Fruit fly (Drosophila melanogaster) whole organism, embryonic: Measurements from ENCODE around the gene CG5828.
A peak's percentile ranks its signal among the peaks of the same experiment; 100 is the strongest.

ENCODE experiments used
- Antp ChIP-seq: fragments of 200-800 bp; sonication (Bioruptor generic); optimal IDR thresholded peaks from 3 replicates; lab custom pipeline; 2016; ENCODE audit warnings: missing biosample characterization, missing genetic modification characterization
- Bdp1 ChIP-seq: fragments of 200-800 bp; sonication (Bioruptor generic); optimal IDR thresholded peaks from 3 replicates; lab custom pipeline; 2016; ENCODE audit warnings: missing biosample characterization, missing genetic modification characterization
- CG10462 ChIP-seq: fragments of 200-800 bp; sonication (Bioruptor generic); optimal IDR thresholded peaks from 2 replicates; lab custom pipeline; 2016; ENCODE audit warnings: missing biosample characterization, missing genetic modification characterization
- CG11723 ChIP-seq: fragments of 200-800 bp; sonication (Bioruptor generic); optimal IDR thresholded peaks from 2 replicates; lab custom pipeline; 2017; ENCODE audit warnings: missing biosample characterization, mild to moderate bottlenecking, missing genetic modification characterization
- CG12104 ChIP-seq: fragments of 200-800 bp; sonication (Bioruptor generic); optimal IDR thresholded peaks from 3 replicates; lab custom pipeline; 2016; ENCODE audit warnings: missing biosample characterization, missing genetic modification characterization
- CG1233 ChIP-seq: fragments of 200-800 bp; sonication (Bioruptor generic); optimal IDR thresholded peaks from 4 replicates; lab custom pipeline; 2018; ENCODE audit warnings: missing biosample characterization, mild to moderate bottlenecking, missing genetic modification characterization
- CG13123 ChIP-seq: fragments of 200-800 bp; sonication (Bioruptor generic); optimal IDR thresholded peaks from 2 replicates; lab custom pipeline; 2016; ENCODE audit warnings: missing biosample characterization, missing genetic modification characterization
- CG14014 ChIP-seq: fragments of 200-800 bp; sonication (Bioruptor generic); IDR thresholded peaks from 2 replicates; pipeline ENCODE4 v1.3.6; 2022; ENCODE audit warnings: missing biosample characterization, missing genetic modification characterization
- CG14860 ChIP-seq: fragments of 200-800 bp; sonication (Bioruptor generic); IDR thresholded peaks from 3 replicates; pipeline ENCODE4 v1.3.6; 2022; ENCODE audit warnings: missing biosample characterization, missing genetic modification characterization; ENCODE audit not compliant: partially characterized antibody
- CG18619 ChIP-seq: fragments of 200-800 bp; sonication (Bioruptor generic); optimal IDR thresholded peaks from 3 replicates; lab custom pipeline; 2017; ENCODE audit warnings: missing biosample characterization, mild to moderate bottlenecking, missing genetic modification characterization
- CG2116 ChIP-seq: fragments of 200-800 bp; sonication (Bioruptor generic); optimal IDR thresholded peaks from 3 replicates; lab custom pipeline; 2018; ENCODE audit warnings: missing biosample characterization, mild to moderate bottlenecking, missing genetic modification characterization
- CG31365 ChIP-seq: fragments of 200-800 bp; sonication (Bioruptor generic); optimal IDR thresholded peaks from 2 replicates; lab custom pipeline; 2018; ENCODE audit warnings: missing biosample characterization, mild to moderate bottlenecking, missing genetic modification characterization
- CG31441 ChIP-seq: fragments of 200-800 bp; sonication (Bioruptor generic); IDR thresholded peaks from 2 replicates; pipeline ENCODE4 v1.3.6; 2022; ENCODE audit warnings: missing biosample characterization, missing genetic modification characterization
- CG32767 ChIP-seq: fragments of 200-800 bp; sonication (Bioruptor generic); IDR thresholded peaks from 2 replicates; pipeline ENCODE4 v1.3.6; 2022; ENCODE audit warnings: missing biosample characterization, missing genetic modification characterization
- CG6813 ChIP-seq: fragments of 200-800 bp; sonication (Bioruptor generic); optimal IDR thresholded peaks from 2 replicates; lab custom pipeline; 2017; ENCODE audit warnings: missing biosample characterization, missing genetic modification characterization, mild to moderate bottlenecking, moderate library complexity, missing genetic modification reagents
- CG8924 ChIP-seq: fragments of 200-800 bp; optimal IDR thresholded peaks from 3 replicates; lab custom pipeline; 2019; ENCODE audit warnings: missing biosample characterization, mild to moderate bottlenecking, missing genetic modification characterization, moderate library complexity
- CG9609 ChIP-seq: fragments of 200-800 bp; sonication (Bioruptor generic); optimal IDR thresholded peaks from 3 replicates; lab custom pipeline; 2016; ENCODE audit warnings: missing biosample characterization, missing genetic modification characterization
- CG9727 ChIP-seq: fragments of 200-800 bp; sonication (Bioruptor generic); optimal IDR thresholded peaks from 3 replicates; lab custom pipeline; 2017; ENCODE audit warnings: missing biosample characterization, mild to moderate bottlenecking, missing genetic modification characterization
- Eip74EF ChIP-seq, 2 experiments: fragments of 200-800 bp in 1 of 2; fragments of >200 bp in 1 of 2; sonication (Bioruptor generic) in 1 of 2; optimal IDR thresholded peaks; 2 replicates each; lab custom pipeline; 2017 to 2019; ENCODE audit warnings: missing biosample characterization in 2 of 2, missing genetic modification characterization in 2 of 2, mild to moderate bottlenecking in 1 of 2, moderate library complexity in 1 of 2
- Fer2 ChIP-seq: fragments of 200-800 bp; sonication (Bioruptor generic); optimal IDR thresholded peaks from 2 replicates; lab custom pipeline; 2018; ENCODE audit warnings: missing biosample characterization, mild to moderate bottlenecking, missing genetic modification characterization, moderate library complexity
- H15 ChIP-seq: fragments of 200-800 bp; sonication (Bioruptor generic); IDR thresholded peaks from 3 replicates; pipeline ENCODE4 v1.3.6; 2022; ENCODE audit warnings: missing biosample characterization, missing genetic modification characterization
- HLH4C ChIP-seq: fragments of 200-800 bp; sonication (Bioruptor generic); IDR thresholded peaks from 3 replicates; pipeline ENCODE4 v1.3.6; 2022; ENCODE audit warnings: missing biosample characterization, missing genetic modification characterization; ENCODE audit not compliant: partially characterized antibody
- NFAT ChIP-seq: fragments of 200-800 bp; sonication (Bioruptor generic); IDR thresholded peaks from 2 replicates; pipeline ENCODE4 v1.3.6; 2022; ENCODE audit warnings: missing biosample characterization, missing genetic modification characterization
- NK7.1 ChIP-seq: fragments of 200-800 bp; sonication (Bioruptor generic); optimal IDR thresholded peaks from 3 replicates; lab custom pipeline; 2016; ENCODE audit warnings: missing biosample characterization, missing genetic modification characterization
- Neu2 ChIP-seq: fragments of 200-800 bp; sonication (Bioruptor generic); optimal IDR thresholded peaks from 3 replicates; lab custom pipeline; 2016; ENCODE audit warnings: missing biosample characterization, missing genetic modification characterization, borderline replicate concordance
- Six4 ChIP-seq: fragments of 200-800 bp; sonication (Bioruptor generic); optimal IDR thresholded peaks from 2 replicates; lab custom pipeline; 2016; ENCODE audit warnings: missing biosample characterization, missing genetic modification characterization
- Taf1 ChIP-seq: fragments of 200-800 bp; sonication (Bioruptor generic); IDR thresholded peaks from 2 replicates; pipeline ENCODE4 v1.3.6; 2022; ENCODE audit warnings: missing biosample characterization, missing genetic modification characterization
- ac ChIP-seq: fragments of 200-800 bp; sonication (Bioruptor generic); optimal IDR thresholded peaks from 3 replicates; lab custom pipeline; 2017; ENCODE audit warnings: missing biosample characterization, mild to moderate bottlenecking, missing genetic modification characterization
- bcd ChIP-seq: fragments of 200-800 bp; sonication (Bioruptor generic); optimal IDR thresholded peaks from 2 replicates; lab custom pipeline; 2017; ENCODE audit warnings: missing biosample characterization, mild to moderate bottlenecking, missing genetic modification characterization
- dati ChIP-seq: fragments of 200-800 bp; sonication (Bioruptor generic); IDR thresholded peaks from 2 replicates; pipeline ENCODE4 v1.3.6; 2022; ENCODE audit warnings: missing biosample characterization, missing genetic modification characterization
- dm ChIP-seq: fragments of 200-800 bp; sonication (Bioruptor generic); optimal IDR thresholded peaks from 3 replicates; lab custom pipeline; 2016; ENCODE audit warnings: missing biosample characterization, missing genetic modification characterization
- dpn ChIP-seq, 2 experiments: fragments of 200-800 bp; sonication (Bioruptor generic); optimal IDR thresholded peaks; 3 replicates each; lab custom pipeline; 2016; ENCODE audit warnings: missing biosample characterization in 2 of 2, missing genetic modification characterization in 2 of 2
- ems ChIP-seq: fragments of 200-800 bp; sonication (Bioruptor generic); optimal IDR thresholded peaks from 3 replicates; lab custom pipeline; 2016; ENCODE audit warnings: missing biosample characterization, missing genetic modification characterization
- fd96Cb ChIP-seq: fragments of 200-800 bp; sonication (Bioruptor generic); optimal IDR thresholded peaks from 2 replicates; lab custom pipeline; 2018; ENCODE audit warnings: missing biosample characterization, mild to moderate bottlenecking, missing genetic modification characterization, moderate library complexity
- fru ChIP-seq: fragments of >200 bp; optimal IDR thresholded peaks from 2 replicates; lab custom pipeline; 2017
- gsb-n ChIP-seq: fragments of 200-800 bp; sonication (Bioruptor generic); optimal IDR thresholded peaks from 3 replicates; lab custom pipeline; 2018; ENCODE audit warnings: missing biosample characterization, mild to moderate bottlenecking, missing genetic modification characterization
- ind ChIP-seq: fragments of 200-800 bp; sonication (Bioruptor generic); optimal IDR thresholded peaks from 3 replicates; lab custom pipeline; 2016; ENCODE audit warnings: missing biosample characterization, missing genetic modification characterization
- insv ChIP-seq, 2 experiments: fragments of 200-800 bp; sonication (Bioruptor generic); optimal IDR thresholded peaks; 3 replicates each; lab custom pipeline; 2016 to 2018; ENCODE audit warnings: missing biosample characterization in 2 of 2, missing genetic modification characterization in 2 of 2
- kay ChIP-seq: fragments of 200-800 bp; sonication (Bioruptor generic); optimal IDR thresholded peaks from 2 replicates; lab custom pipeline; 2016; ENCODE audit warnings: missing biosample characterization, missing genetic modification characterization
- maf-S ChIP-seq: fragments of 200-800 bp; sonication (Bioruptor generic); optimal IDR thresholded peaks from 2 replicates; lab custom pipeline; 2016; ENCODE audit warnings: missing biosample characterization, missing genetic modification characterization
- mld ChIP-seq: fragments of 200-800 bp; sonication (Bioruptor generic); IDR thresholded peaks from 3 replicates; pipeline ENCODE4 v1.3.6; 2022; ENCODE audit warnings: missing biosample characterization, missing genetic modification characterization; ENCODE audit not compliant: partially characterized antibody
- nau ChIP-seq: fragments of 200-800 bp; sonication (Bioruptor generic); optimal IDR thresholded peaks from 3 replicates; lab custom pipeline; 2017; ENCODE audit warnings: missing biosample characterization, mild to moderate bottlenecking, missing genetic modification characterization, missing genetic modification reagents
- peb ChIP-seq: fragments of 200-800 bp; sonication (Bioruptor generic); IDR thresholded peaks from 2 replicates; pipeline ENCODE4 v1.3.6; 2022; ENCODE audit warnings: missing biosample characterization, missing genetic modification characterization
- ssp ChIP-seq: fragments of 200-800 bp; sonication (Bioruptor generic); IDR thresholded peaks from 2 replicates; pipeline ENCODE4 v1.3.6; 2022; ENCODE audit warnings: missing biosample characterization, missing genetic modification characterization
- toy ChIP-seq: fragments of 200-800 bp; sonication (Bioruptor generic); IDR thresholded peaks from 2 replicates; pipeline ENCODE4 v1.3.6; 2022; ENCODE audit warnings: missing biosample characterization, missing genetic modification characterization
- vfl ChIP-seq: fragments of 200-800 bp; sonication (Bioruptor generic); optimal IDR thresholded peaks from 2 replicates; lab custom pipeline; 2016; ENCODE audit warnings: missing biosample characterization, missing genetic modification characterization
- vnd ChIP-seq: fragments of 200-800 bp; sonication (Bioruptor generic); IDR thresholded peaks from 3 replicates; pipeline ENCODE4 v1.3.6; 2022; ENCODE audit warnings: missing biosample characterization, missing genetic modification characterization; ENCODE audit not compliant: partially characterized antibody
- wek ChIP-seq: fragments of 200-800 bp; sonication (Bioruptor generic); optimal IDR thresholded peaks from 3 replicates; lab custom pipeline; 2018; ENCODE audit warnings: missing biosample characterization, mild to moderate bottlenecking, missing genetic modification characterization, moderate library complexity
- zfh2 ChIP-seq: fragments of 200-800 bp; sonication (Bioruptor generic); optimal IDR thresholded peaks from 2 replicates; lab custom pipeline; 2016; ENCODE audit warnings: missing biosample characterization, missing genetic modification characterization

Gene CG5828

dm6 chr2L:5070797-5071579 is 22.8 kb upstream of the CG5828 start, which contains the start of gene RpL37A (continued):
- TF ChIP-seq CG8924 (tag; lab: Kevin White, UChicago): peak; percentile 69
- TF ChIP-seq CG18619 (GFP tag; lab: Kevin White, UChicago): peak; percentile 81
- peak; percentile 76 for TF ChIP-seq maf-S (GFP tag; lab: Kevin White, UChicago)
- no peak; the same call in 2 of the 3 replicates for TF ChIP-seq HLH4C (GFP tag; lab: Robert Waterston, UW)
- TF ChIP-seq NFAT: no peak; the same call in 1 of the 2 replicates
- peak; percentile 29 for TF ChIP-seq zfh2 (GFP tag; lab: Kevin White, UChicago)
- no peak for TF ChIP-seq vfl (GFP tag; lab: Kevin White, UChicago)
- TF ChIP-seq dpn (GFP tag; optimal IDR thresholded peaks at IDR 0.05; lab: Kevin White, UChicago): peak; percentile 72 to 90
- TF ChIP-seq mld (GFP tag; lab: Robert Waterston, UW): no peak
- TF ChIP-seq Six4 (GFP tag; lab: Kevin White, UChicago): peak; percentile 61
- peak; percentile 41 for TF ChIP-seq ind (GFP tag; lab: Kevin White, UChicago)
- TF ChIP-seq ems (GFP tag; lab: Kevin White, UChicago): peak; percentile 85
- peak; percentile 56; the same call in 2 of the 3 replicates for TF ChIP-seq H15 (GFP tag; lab: Robert Waterston, UW)
- peak; percentile 70 for TF ChIP-seq gsb-n (tag; lab: Kevin White, UChicago)
- peak; percentile 79 for TF ChIP-seq wek (GFP tag; lab: Kevin White, UChicago)
- peak; percentile 57 for TF ChIP-seq CG13123 (GFP tag; lab: Kevin White, UChicago)
- TF ChIP-seq Neu2: peak; percentile 17
- peak; percentile 80 for TF ChIP-seq CG11723 (GFP tag; lab: Kevin White, UChicago)
- no peak for TF ChIP-seq kay (GFP tag; lab: Kevin White, UChicago)
- peak in 1 of 2 experiments; percentile 77 for TF ChIP-seq Eip74EF (GFP tag; optimal IDR thresholded peaks at IDR 0.05; lab: Kevin White, UChicago)
- peak; percentile 41 for TF ChIP-seq Fer2 (tag; lab: Kevin White, UChicago)
- peak; percentile 7; the same call in 1 of the 2 replicates for TF ChIP-seq ssp (GFP tag; lab: Robert Waterston, UW)
- TF ChIP-seq CG14860 (GFP tag; lab: Robert Waterston, UW): no peak
- TF ChIP-seq CG6813 (GFP tag; lab: Kevin White, UChicago): peak; percentile 87
- peak; percentile 86 for TF ChIP-seq CG2116 (GFP tag; lab: Kevin White, UChicago)
- no peak for TF ChIP-seq Taf1 (GFP tag; lab: Robert Waterston, UW)
- peak; percentile 87 for TF ChIP-seq nau (GFP tag; lab: Kevin White, UChicago)
- TF ChIP-seq CG10462 (GFP tag; lab: Kevin White, UChicago): peak; percentile 1
- TF ChIP-seq CG9609 (GFP tag; lab: Kevin White, UChicago): peak; percentile 47
- TF ChIP-seq Antp (GFP tag; lab: Kevin White, UChicago): peak; percentile 60
- peak; percentile 67 for TF ChIP-seq NK7.1 (GFP tag; lab: Kevin White, UChicago)
- peak; percentile 20 for TF ChIP-seq fd96Cb
- peak; percentile 91 for TF ChIP-seq CG9727
- 0 out of 2 replicates have a peak, but pooled peaks have one; percentile 21 for TF ChIP-seq dati (GFP tag; lab: Robert Waterston, UW)
- TF ChIP-seq toy (GFP tag; lab: Robert Waterston, UW): 0 out of 2 replicates have a peak, but pooled peaks have one; percentile 29
- TF ChIP-seq insv (GFP tag; optimal IDR thresholded peaks at IDR 0.05; lab: Kevin White, UChicago): peak in 1 of 2 experiments; percentile 73
- TF ChIP-seq CG31365 (tag; lab: Kevin White, UChicago): peak; percentile 79
- TF ChIP-seq CG1233 (GFP tag; lab: Kevin White, UChicago): peak; percentile 78
- TF ChIP-seq vnd (GFP tag; lab: Robert Waterston, UW): no peak
- TF ChIP-seq bcd: peak; percentile 90
- TF ChIP-seq CG31441 (GFP tag; lab: Robert Waterston, UW): peak; percentile 83
- TF ChIP-seq CG12104 (GFP tag; lab: Kevin White, UChicago): peak; percentile 87
- TF ChIP-seq fru: no peak
- TF ChIP-seq CG32767 (GFP tag; lab: Robert Waterston, UW): peak; percentile 51; the same call in 1 of the 2 replicates
- peak; percentile 62 for TF ChIP-seq Bdp1
- TF ChIP-seq CG14014 (GFP tag; lab: Robert Waterston, UW): peak; percentile 72
- peak; percentile 94 for TF ChIP-seq dm (GFP tag; lab: Kevin White, UChicago)
- peak; percentile 59 for TF ChIP-seq ac (GFP tag; lab: Kevin White, UChicago)
- TF ChIP-seq peb (GFP tag; lab: Robert Waterston, UW): no peak
